Fruit fly (Drosophila melanogaster) whole organism: ENCODE results near the gene Galphai.

Experiments used
- CG8478 ChIP-seq: fragments of >200 bp; optimal IDR thresholded peaks from 2 replicates; lab custom pipeline; 2018; ENCODE audit warnings: inconsistent platforms
- Dll ChIP-seq: fragments of >200 bp; optimal IDR thresholded peaks from 2 replicates; lab custom pipeline; 2017
- pan ChIP-seq: fragments of >200 bp; optimal IDR thresholded peaks from 2 replicates; lab custom pipeline; 2017
- psq ChIP-seq: fragments of >200 bp; optimal IDR thresholded peaks from 2 replicates; lab custom pipeline; 2017
- usp ChIP-seq: fragments of >200 bp; optimal IDR thresholded peaks from 2 replicates; lab custom pipeline; 2017; ENCODE audit warnings: missing biosample characterization, missing genetic modification characterization, mixed read lengths

DNA sequence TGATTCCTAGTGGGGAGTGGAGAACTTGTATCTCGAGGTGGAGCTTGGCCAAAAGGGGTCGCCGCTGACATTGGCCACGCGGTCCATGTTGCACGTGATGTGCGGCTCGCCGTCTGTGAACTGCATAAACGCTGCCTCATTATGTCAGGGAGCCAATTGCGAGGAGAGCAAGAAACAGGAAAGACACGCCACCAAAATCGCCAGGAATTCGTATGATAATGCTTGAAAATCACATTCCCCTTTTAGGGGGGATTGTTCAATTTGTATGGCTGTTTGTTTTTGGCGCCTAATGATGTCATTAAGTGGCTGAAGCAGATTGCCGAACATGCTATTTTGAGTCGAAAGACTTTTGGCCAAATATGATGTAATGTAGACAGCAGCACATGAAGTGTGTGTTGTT, 30.0 kb upstream of the Galphai start:
- TF ChIP-seq psq (lab: Kevin White, UChicago): no peak
- TF ChIP-seq CG8478 (lab: Kevin White, UChicago): no peak
- no peak for TF ChIP-seq Dll
- no peak for TF ChIP-seq pan (lab: Kevin White, UChicago)
- no peak for TF ChIP-seq usp (GFP tag; lab: Kevin White, UChicago)
